Worm (Caenorhabditis elegans) whole organism, young adult: ENCODE data around the gene unc-22.

Source experiments
- B0035.1 ChIP-seq: sonication (generic microtip); optimal IDR thresholded peaks from 2 replicates; lab custom pipeline; 2016; ENCODE audit warnings: missing genetic modification characterization, mild to moderate bottlenecking, missing compliant biosample characterization, missing genotype, missing genetic modification reagents
- D2030.7 ChIP-seq: fragments of 200-800 bp; sonication (Bioruptor generic); IDR thresholded peaks from 2 replicates; pipeline ENCODE4 v1.3.6; 2022; ENCODE audit warnings: missing genetic modification reagents, missing genetic modification characterization, missing compliant biosample characterization
- F57A8.1 ChIP-seq: fragments of 200-800 bp; sonication (Bioruptor generic); optimal IDR thresholded peaks from 2 replicates; lab custom pipeline; 2018; ENCODE audit warnings: mild to moderate bottlenecking, missing genetic modification characterization, moderate library complexity, missing compliant biosample characterization
- F57C9.4 ChIP-seq: sonication (generic microtip); optimal IDR thresholded peaks from 2 replicates; lab custom pipeline; 2017; ENCODE audit warnings: mild to moderate bottlenecking, missing genetic modification characterization, missing compliant biosample characterization
- K11D2.4 ChIP-seq: fragments of 200-800 bp; sonication (Bioruptor generic); IDR thresholded peaks from 2 replicates; pipeline ENCODE4 v1.3.6; 2022; ENCODE audit warnings: missing genetic modification reagents, missing genetic modification characterization, missing compliant biosample characterization
- T26A5.8 ChIP-seq: sonication (generic microtip); optimal IDR thresholded peaks from 2 replicates; lab custom pipeline; 2016; ENCODE audit warnings: missing genetic modification characterization, missing compliant biosample characterization
- Y53G8AR.9 ChIP-seq: fragments of 200-800 bp; sonication (Bioruptor generic); conservative IDR thresholded peaks from 2 replicates; pipeline ENCODE4 v1.3.6; 2022; ENCODE audit warnings: missing genetic modification reagents, missing genetic modification characterization, missing compliant biosample characterization
- Y67H2A.10 ChIP-seq: fragments of 200-800 bp; sonication (Bioruptor generic); conservative IDR thresholded peaks from 2 replicates; pipeline ENCODE4 v1.3.6; 2022; ENCODE audit warnings: missing genetic modification reagents, missing genetic modification characterization, missing compliant biosample characterization
- Y79H2A.3 ChIP-seq: fragments of 200-800 bp; sonication (Bioruptor generic); conservative IDR thresholded peaks from 2 replicates; pipeline ENCODE4 v1.3.6; 2022; ENCODE audit warnings: missing genetic modification reagents, missing genetic modification characterization, missing compliant biosample characterization
- Y95B8A.8 ChIP-seq: fragments of 200-800 bp; sonication (Bioruptor generic); IDR thresholded peaks from 2 replicates; pipeline ENCODE4 v1.3.6; 2022; ENCODE audit warnings: missing genetic modification reagents, missing genetic modification characterization, missing compliant biosample characterization
- ama-1 ChIP-seq, 3 experiments: fragments of 150-350 bp in 1 of 3; sonication (generic microtip) in 2 of 3; optimal IDR thresholded peaks; 2 replicates each; lab custom pipeline; 2014 to 2018; ENCODE audit warnings: missing biosample characterization in 2 of 3, missing genetic modification characterization in 2 of 3, missing genetic modification reagents in 2 of 3
- athp-1 ChIP-seq: sonication (generic microtip); optimal IDR thresholded peaks from 2 replicates; lab custom pipeline; 2017; ENCODE audit warnings: mild to moderate bottlenecking, missing genetic modification characterization, missing compliant biosample characterization
- attf-5 ChIP-seq: fragments of 200-800 bp; sonication (Bioruptor generic); optimal IDR thresholded peaks from 2 replicates; lab custom pipeline; 2018; ENCODE audit warnings: mild to moderate bottlenecking, missing genetic modification characterization, missing compliant biosample characterization
- cebp-1 ChIP-seq, 2 experiments: fragments of 200-800 bp in 1 of 2; sonication (Bioruptor generic) in 1 of 2; sonication (generic microtip) in 1 of 2; IDR thresholded peaks in 1 of 2; optimal IDR thresholded peaks in 1 of 2; 2 replicates each; pipeline versions ENCODE4 v1.3.6 to Lab custom; 2017 to 2022; ENCODE audit warnings: missing compliant biosample characterization in 2 of 2, missing genetic modification characterization in 2 of 2, mild to moderate bottlenecking in 1 of 2, missing genetic modification reagents in 1 of 2, moderate library complexity in 1 of 2
- ceh-58 ChIP-seq: fragments of 200-800 bp; sonication (Bioruptor generic); IDR thresholded peaks from 2 replicates; pipeline ENCODE4 v1.3.6; 2022; ENCODE audit warnings: missing genetic modification characterization, missing compliant biosample characterization
- dpl-1 ChIP-seq: fragments of 150-350 bp; optimal IDR thresholded peaks from 2 replicates; lab custom pipeline; 2014; ENCODE audit warnings: missing biosample characterization, missing genetic modification reagents, missing genetic modification characterization
- egl-44 ChIP-seq: fragments of 200-800 bp; sonication (Bioruptor generic); IDR thresholded peaks from 2 replicates; pipeline ENCODE4 v1.3.6; 2022; ENCODE audit warnings: missing genetic modification reagents, missing genetic modification characterization, missing compliant biosample characterization
- ets-4 ChIP-seq: fragments of 200-800 bp; sonication (Bioruptor generic); optimal IDR thresholded peaks from 2 replicates; lab custom pipeline; 2018; ENCODE audit warnings: mild to moderate bottlenecking, missing genetic modification characterization, missing compliant biosample characterization
- gei-17 ChIP-seq: fragments of 200-800 bp; sonication (Bioruptor generic); optimal IDR thresholded peaks from 2 replicates; lab custom pipeline; 2018; ENCODE audit warnings: mild to moderate bottlenecking, missing genetic modification characterization, missing compliant biosample characterization
- hmg-20 ChIP-seq: fragments of 200-800 bp; sonication (Bioruptor generic); IDR thresholded peaks from 2 replicates; pipeline ENCODE4 v1.3.6; 2022; ENCODE audit warnings: missing genetic modification reagents, missing genetic modification characterization, missing compliant biosample characterization
- let-526 ChIP-seq: fragments of 200-800 bp; sonication (Bioruptor generic); IDR thresholded peaks from 2 replicates; pipeline ENCODE4 v1.3.6; 2022; ENCODE audit warnings: missing genetic modification reagents, missing genetic modification characterization, missing compliant biosample characterization
- lin-26 ChIP-seq: fragments of 200-800 bp; sonication (Bioruptor generic); IDR thresholded peaks from 2 replicates; pipeline ENCODE4 v1.3.6; 2022; ENCODE audit warnings: missing genetic modification reagents, missing genetic modification characterization, missing compliant biosample characterization
- lin-40 ChIP-seq: sonication (generic microtip); optimal IDR thresholded peaks from 2 replicates; lab custom pipeline; 2016; ENCODE audit warnings: missing genetic modification characterization, mild to moderate bottlenecking, missing compliant biosample characterization, missing genotype, missing genetic modification reagents
- lir-1 ChIP-seq: fragments of 200-800 bp; sonication (Bioruptor generic); conservative IDR thresholded peaks from 2 replicates; pipeline ENCODE4 v1.3.6; 2022; ENCODE audit warnings: missing genetic modification reagents, missing genetic modification characterization, missing compliant biosample characterization
- lsl-1 ChIP-seq: fragments of 200-800 bp; sonication (Bioruptor generic); optimal IDR thresholded peaks from 2 replicates; lab custom pipeline; 2018; ENCODE audit warnings: mild to moderate bottlenecking, missing genetic modification characterization, moderate library complexity, missing compliant biosample characterization
- lsy-27 ChIP-seq: sonication (generic microtip); optimal IDR thresholded peaks from 2 replicates; lab custom pipeline; 2017; ENCODE audit warnings: missing genetic modification characterization, mild to moderate bottlenecking, missing compliant biosample characterization, antibody characterized with exemption, missing genotype, borderline replicate concordance; ENCODE audit not compliant: insufficient read depth
- mcd-1 ChIP-seq: fragments of 200-800 bp; sonication (Bioruptor generic); IDR thresholded peaks from 2 replicates; pipeline ENCODE4 v1.3.6; 2022; ENCODE audit warnings: missing genetic modification reagents, missing genetic modification characterization, missing compliant biosample characterization
- nfya-1 ChIP-seq: sonication (generic microtip); optimal IDR thresholded peaks from 2 replicates; lab custom pipeline; 2017; ENCODE audit warnings: antibody characterized with exemption, missing compliant biosample characterization, missing genetic modification characterization, borderline replicate concordance; ENCODE audit not compliant: insufficient read depth
- nfyb-1 ChIP-seq: fragments of 200-800 bp; sonication (Bioruptor generic); IDR thresholded peaks from 2 replicates; pipeline ENCODE4 v1.3.6; 2022; ENCODE audit warnings: missing genetic modification reagents, missing genetic modification characterization, missing compliant biosample characterization
- nhr-120 ChIP-seq: fragments of 200-800 bp; sonication (Bioruptor generic); IDR thresholded peaks from 2 replicates; pipeline ENCODE4 v1.3.6; 2022; ENCODE audit warnings: missing genetic modification characterization, missing compliant biosample characterization
- pbrm-1 ChIP-seq: fragments of 200-800 bp; sonication (Bioruptor generic); IDR thresholded peaks from 2 replicates; pipeline ENCODE4 v1.3.6; 2022; ENCODE audit warnings: missing genetic modification reagents, missing genetic modification characterization, missing compliant biosample characterization
- pha-4 ChIP-seq: fragments of 150-350 bp; sonication (generic microtip); optimal IDR thresholded peaks from 2 replicates; lab custom pipeline; 2014; ENCODE audit warnings: missing biosample characterization, missing genetic modification reagents, missing genetic modification characterization
- rcor-1 ChIP-seq: fragments of 200-800 bp; sonication (Bioruptor generic); IDR thresholded peaks from 2 replicates; pipeline ENCODE4 v1.3.6; 2022; ENCODE audit warnings: missing genetic modification reagents, missing genetic modification characterization, missing compliant biosample characterization
- rec-8 ChIP-seq, 2 experiments: sonication (generic microtip); optimal IDR thresholded peaks; 2 replicates each; lab custom pipeline; 2016; ENCODE audit warnings: mild to moderate bottlenecking in 2 of 2, missing genetic modification characterization in 2 of 2, missing genetic modification reagents in 2 of 2, missing genotype in 2 of 2, missing biosample characterization in 1 of 2, missing compliant biosample characterization in 1 of 2, moderate library complexity in 1 of 2
- repo-1 ChIP-seq: sonication (generic microtip); optimal IDR thresholded peaks from 2 replicates; lab custom pipeline; 2017; ENCODE audit warnings: mild to moderate bottlenecking, missing genetic modification characterization, missing compliant biosample characterization
- rpc-1 ChIP-seq, 2 experiments: fragments of 150-350 bp in 1 of 2; sonication (generic microtip) in 1 of 2; optimal IDR thresholded peaks; 2 replicates each; lab custom pipeline; 2014 to 2018; ENCODE audit warnings: missing biosample characterization in 1 of 2, missing genetic modification characterization in 1 of 2, missing genetic modification reagents in 1 of 2, missing genotype in 1 of 2
- snpc-3.4 ChIP-seq: sonication (generic microtip); optimal IDR thresholded peaks from 2 replicates; lab custom pipeline; 2017; ENCODE audit warnings: missing genetic modification characterization, mild to moderate bottlenecking, missing compliant biosample characterization, antibody characterized with exemption, moderate library complexity, missing genotype, missing genetic modification reagents
- somi-1 ChIP-seq: fragments of 200-800 bp; sonication (Bioruptor generic); optimal IDR thresholded peaks from 2 replicates; lab custom pipeline; 2018; ENCODE audit warnings: mild to moderate bottlenecking, missing genetic modification characterization, missing compliant biosample characterization
- sptf-2 ChIP-seq: fragments of 200-800 bp; sonication (Bioruptor generic); optimal IDR thresholded peaks from 2 replicates; lab custom pipeline; 2018; ENCODE audit warnings: mild to moderate bottlenecking, missing genetic modification characterization, missing compliant biosample characterization
- tbx-9 ChIP-seq: sonication (generic microtip); optimal IDR thresholded peaks from 2 replicates; lab custom pipeline; 2016; ENCODE audit warnings: borderline replicate concordance, missing genetic modification characterization, inconsistent platforms, missing compliant biosample characterization
- zfh-2 ChIP-seq: fragments of 200-800 bp; sonication (Bioruptor generic); conservative IDR thresholded peaks from 2 replicates; pipeline ENCODE4 v1.3.6; 2022; ENCODE audit warnings: missing genetic modification reagents, missing genetic modification characterization, missing compliant biosample characterization
- ztf-18 ChIP-seq: sonication (generic microtip); optimal IDR thresholded peaks from 2 replicates; lab custom pipeline; 2016; ENCODE audit warnings: missing genotype, mild to moderate bottlenecking, missing genetic modification characterization, missing compliant biosample characterization
- ztf-22 ChIP-seq: fragments of 200-800 bp; sonication (Bioruptor generic); optimal IDR thresholded peaks from 2 replicates; lab custom pipeline; 2018; ENCODE audit warnings: mild to moderate bottlenecking, missing genetic modification characterization, moderate library complexity, missing compliant biosample characterization
- ztf-26 ChIP-seq: sonication (generic microtip); optimal IDR thresholded peaks from 2 replicates; lab custom pipeline; 2017; ENCODE audit warnings: missing genetic modification characterization, missing compliant biosample characterization
- ztf-28 ChIP-seq: fragments of 200-800 bp; sonication (Bioruptor generic); IDR thresholded peaks from 2 replicates; pipeline ENCODE4 v1.3.6; 2022; ENCODE audit warnings: missing genetic modification reagents, missing genetic modification characterization, missing compliant biosample characterization
- ztf-6 ChIP-seq: fragments of 200-800 bp; sonication (Bioruptor generic); IDR thresholded peaks from 2 replicates; pipeline ENCODE4 v1.3.6; 2022; ENCODE audit warnings: missing genetic modification reagents, missing genetic modification characterization, missing compliant biosample characterization

The unc-22 gene

DNA sequence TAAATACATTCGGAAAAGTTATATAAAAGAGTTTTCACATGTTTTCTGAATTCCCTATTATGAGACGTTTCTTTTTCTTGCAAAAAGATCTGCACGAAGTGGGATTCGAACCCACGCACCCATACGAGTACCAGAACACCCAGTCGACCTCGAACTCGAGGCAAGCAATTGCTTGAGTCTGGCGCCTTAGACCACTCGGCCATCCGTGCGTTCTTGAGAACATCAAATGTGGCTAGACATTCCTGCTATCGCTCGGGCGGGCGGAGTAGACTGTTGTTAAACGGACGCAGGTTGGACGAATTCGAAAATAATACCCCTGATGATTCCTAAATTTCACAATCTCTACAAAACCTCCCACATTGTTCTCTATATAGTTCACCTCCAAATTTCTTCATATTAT, 82.4 kb downstream of the unc-22 start:
- peak; percentile 18 for TF ChIP-seq ztf-26
- no peak for TF ChIP-seq pha-4
- 0 out of 2 replicates have a peak, but pooled peaks have one; percentile 44 for TF ChIP-seq rcor-1 (GFP tag; lab: Robert Waterston, UW)
- TF ChIP-seq ztf-22: no peak
- no peak for TF ChIP-seq gei-17 (GFP tag; lab: Kevin White, UChicago)
- peak; percentile 60 for TF ChIP-seq ztf-18 (tag; lab: Kevin White, UChicago)
- peak; percentile 40 to 52 for TF ChIP-seq rec-8 (tag; optimal IDR thresholded peaks at IDR 0.05; lab: Kevin White, UChicago)
- TF ChIP-seq nhr-120 (GFP tag; lab: Robert Waterston, UW): no peak
- no peak for TF ChIP-seq nfya-1
- TF ChIP-seq D2030.7 (GFP tag; lab: Robert Waterston, UW): peak; percentile 62; the same call in 1 of the 2 replicates
- TF ChIP-seq egl-44 (GFP tag; lab: Robert Waterston, UW): no peak
- TF ChIP-seq dpl-1: no peak
- peak; percentile 48; the same call in 1 of the 2 replicates for TF ChIP-seq nfyb-1 (GFP tag; lab: Robert Waterston, UW)
- no peak for TF ChIP-seq hmg-20 (GFP tag; lab: Robert Waterston, UW)
- no peak for TF ChIP-seq K11D2.4
- TF ChIP-seq ztf-28: no peak
- TF ChIP-seq snpc-3.4: no peak
- 0 out of 2 replicates have a peak, but pooled peaks have one; percentile 33 for TF ChIP-seq let-526 (GFP tag; lab: Robert Waterston, UW)
- peak; percentile 63; the same call in 1 of the 2 replicates for TF ChIP-seq Y53G8AR.9 (GFP tag; lab: Robert Waterston, UW)
- no peak for TF ChIP-seq cebp-1 (GFP tag; IDR thresholded peaks at IDR 0.05; lab: Robert Waterston, UW)
- no peak for TF ChIP-seq cebp-1 (tag; optimal IDR thresholded peaks at IDR 0.05; lab: Kevin White, UChicago)
- no peak for TF ChIP-seq somi-1 (GFP tag; lab: Kevin White, UChicago)
- no peak for TF ChIP-seq sptf-2 (GFP tag; lab: Kevin White, UChicago)
- no peak for TF ChIP-seq F57A8.1 (GFP tag; lab: Kevin White, UChicago)
- peak; percentile 38 for TF ChIP-seq attf-5 (GFP tag; lab: Kevin White, UChicago)
- TF ChIP-seq Y95B8A.8 (GFP tag; lab: Robert Waterston, UW): 0 out of 2 replicates have a peak, but pooled peaks have one; percentile 49
- no peak for TF ChIP-seq lin-40 (tag; lab: Kevin White, UChicago)
- TF ChIP-seq lsy-27 (tag; lab: Kevin White, UChicago): no peak
- peak; percentile 64 for TF ChIP-seq rpc-1 (optimal IDR thresholded peaks at IDR 0.05; lab: Kevin White, UChicago)
- peak; percentile 78 for TF ChIP-seq rpc-1 (tag; optimal IDR thresholded peaks at IDR 0.05; lab: Kevin White, UChicago)
- no peak for TF ChIP-seq zfh-2
- no peak for TF ChIP-seq repo-1 (tag; lab: Kevin White, UChicago)
- no peak; the same call in 1 of the 2 replicates for TF ChIP-seq mcd-1
- TF ChIP-seq ceh-58 (GFP tag; lab: Robert Waterston, UW): 0 out of 2 replicates have a peak, but pooled peaks have one; percentile 14
- peak; percentile 50 for TF ChIP-seq lsl-1 (GFP tag; lab: Kevin White, UChicago)
- TF ChIP-seq B0035.1: no peak
- no peak for TF ChIP-seq Y67H2A.10
- peak; percentile 51; the same call in 1 of the 2 replicates for TF ChIP-seq lin-26 (GFP tag; lab: Robert Waterston, UW)
- TF ChIP-seq tbx-9 (tag; lab: Kevin White, UChicago): no peak
- TF ChIP-seq T26A5.8 (tag; lab: Kevin White, UChicago): no peak
- no peak for TF ChIP-seq lir-1 (GFP tag; lab: Robert Waterston, UW)
- no peak for TF ChIP-seq F57C9.4 (tag; lab: Kevin White, UChicago)
- TF ChIP-seq athp-1: peak; percentile 16
- no peak for TF ChIP-seq ama-1 (optimal IDR thresholded peaks at IDR 0.05; lab: Kevin White, UChicago)
- peak in 1 of 2 experiments; percentile 8 for TF ChIP-seq ama-1 (GFP tag; optimal IDR thresholded peaks at IDR 0.05; lab: Kevin White, UChicago)
- no peak for TF ChIP-seq Y79H2A.3
- peak; percentile 78 for TF ChIP-seq pbrm-1 (GFP tag; lab: Robert Waterston, UW)
- 0 out of 2 replicates have a peak, but pooled peaks have one; percentile 38 for TF ChIP-seq ztf-6 (GFP tag; lab: Robert Waterston, UW)
- no peak for TF ChIP-seq ets-4 (GFP tag; lab: Kevin White, UChicago)
